Worm (Caenorhabditis elegans) whole organism, L4 larva: ENCODE measurements around the gene B0244.17.

Experiments
- F26F4.8 ChIP-seq: fragments of 200-800 bp; sonication (Bioruptor generic); conservative IDR thresholded peaks from 2 replicates; pipeline ENCODE4 v1.3.6; 2022; ENCODE audit warnings: missing genetic modification characterization, missing compliant biosample characterization
- F37D6.2 ChIP-seq: sonication (generic microtip); optimal IDR thresholded peaks from 2 replicates; lab custom pipeline; 2016; ENCODE audit warnings: mild to moderate bottlenecking, missing genetic modification characterization, missing compliant biosample characterization
- F44E2.7 ChIP-seq: fragments of 200-800 bp; sonication (Bioruptor generic); IDR thresholded peaks from 2 replicates; pipeline ENCODE4 v2.1.2; 2022; ENCODE audit warnings: missing genetic modification characterization, missing compliant biosample characterization
- F49E8.2 ChIP-seq: sonication (generic microtip); optimal IDR thresholded peaks from 2 replicates; lab custom pipeline; 2016; ENCODE audit warnings: missing compliant biosample characterization, mild to moderate bottlenecking, missing genetic modification characterization, borderline replicate concordance
- R02D3.7 ChIP-seq: fragments of 150-350 bp; sonication (generic microtip); optimal IDR thresholded peaks from 3 replicates; lab custom pipeline; 2014; ENCODE audit warnings: missing biosample characterization, missing genetic modification characterization
- T26A8.4 ChIP-seq: fragments of 200-800 bp; sonication (Bioruptor generic); IDR thresholded peaks from 2 replicates; pipeline ENCODE4 v1.3.6; 2022; ENCODE audit warnings: missing genetic modification characterization, missing compliant biosample characterization
- Y75B8A.6 ChIP-seq: fragments of 200-800 bp; sonication (Bioruptor generic); IDR thresholded peaks from 2 replicates; pipeline ENCODE4 v1.3.6; 2022; ENCODE audit warnings: missing genetic modification reagents, missing genetic modification characterization, missing compliant biosample characterization
- aha-1 ChIP-seq: fragments of 150-350 bp; peaks from one replicate; lab custom pipeline; 2014; ENCODE audit warnings: missing biosample characterization, missing genetic modification characterization
- ceh-82 ChIP-seq: sonication (generic microtip); optimal IDR thresholded peaks from 2 replicates; lab custom pipeline; 2017; ENCODE audit warnings: missing biosample characterization, missing genetic modification characterization
- daf-12 ChIP-seq: fragments of 150-350 bp; optimal IDR thresholded peaks from 2 replicates; lab custom pipeline; 2014; ENCODE audit warnings: missing biosample characterization, missing genetic modification reagents, missing genetic modification characterization
- daf-16 ChIP-seq, 3 experiments: sonication (generic microtip); optimal IDR thresholded peaks; 2 replicates each; lab custom pipeline; 2016 to 2017; ENCODE audit warnings: missing genetic modification characterization in 3 of 3, missing genetic modification reagents in 3 of 3, mild to moderate bottlenecking in 2 of 3, missing compliant biosample characterization in 2 of 3, missing biosample characterization in 1 of 3, moderate library complexity in 1 of 3
- daf-19 ChIP-seq: fragments of 200-800 bp; sonication (Bioruptor generic); conservative IDR thresholded peaks from 2 replicates; pipeline ENCODE4 v1.3.6; 2022; ENCODE audit warnings: missing genetic modification characterization, missing compliant biosample characterization
- egl-43 ChIP-seq: fragments of 200-800 bp; sonication (Bioruptor generic); IDR thresholded peaks from 2 replicates; pipeline ENCODE4 v1.3.6; 2022; ENCODE audit warnings: missing genetic modification reagents, missing genetic modification characterization, missing compliant biosample characterization
- fkh-10 ChIP-seq: fragments of 150-350 bp; optimal IDR thresholded peaks from 2 replicates; lab custom pipeline; 2014; ENCODE audit warnings: missing biosample characterization, missing genetic modification reagents, missing genetic modification characterization
- fos-1 ChIP-seq: fragments of 150-350 bp; optimal IDR thresholded peaks from 2 replicates; lab custom pipeline; 2014; ENCODE audit warnings: missing biosample characterization, missing genetic modification characterization
- hlh-30 ChIP-seq: sonication (generic microtip); optimal IDR thresholded peaks from 2 replicates; lab custom pipeline; 2017; ENCODE audit warnings: antibody characterized with exemption, mild to moderate bottlenecking, missing genetic modification characterization, missing compliant biosample characterization; ENCODE audit not compliant: insufficient read depth
- lim-7 ChIP-seq: fragments of 200-800 bp; sonication (Bioruptor generic); IDR thresholded peaks from 2 replicates; pipeline ENCODE4 v1.3.6; 2022; ENCODE audit warnings: missing genetic modification characterization, missing compliant biosample characterization
- lin-29 ChIP-seq: fragments of 200-800 bp; sonication (Bioruptor generic); IDR thresholded peaks from 2 replicates; pipeline ENCODE4 v1.3.6; 2022; ENCODE audit warnings: missing genetic modification reagents, missing genetic modification characterization, missing compliant biosample characterization
- lin-39 ChIP-seq: fragments of 150-350 bp; optimal IDR thresholded peaks from 2 replicates; lab custom pipeline; 2014; ENCODE audit warnings: missing biosample characterization, missing genetic modification reagents, missing genetic modification characterization
- lir-3 ChIP-seq: sonication (generic microtip); optimal IDR thresholded peaks from 2 replicates; lab custom pipeline; 2016; ENCODE audit warnings: mild to moderate bottlenecking, missing genetic modification characterization, missing compliant biosample characterization
- lsy-2 ChIP-seq, 2 experiments: fragments of 150-350 bp in 1 of 2; sonication (generic microtip) in 1 of 2; optimal IDR thresholded peaks; 2 replicates each; lab custom pipeline; 2014 to 2017; ENCODE audit warnings: missing biosample characterization in 2 of 2, missing genetic modification characterization in 2 of 2
- madf-9 ChIP-seq: fragments of 200-800 bp; sonication (Bioruptor generic); conservative IDR thresholded peaks from 2 replicates; pipeline ENCODE4 v1.3.6; 2022; ENCODE audit warnings: missing genetic modification reagents, missing genetic modification characterization, missing compliant biosample characterization
- mdl-1 ChIP-seq, 2 experiments: fragments of 150-350 bp in 1 of 2; sonication (generic microtip) in 1 of 2; optimal IDR thresholded peaks; 2 replicates each; lab custom pipeline; 2014 to 2017; ENCODE audit warnings: missing biosample characterization in 2 of 2, missing genetic modification characterization in 2 of 2
- mes-2 ChIP-seq: sonication (generic microtip); optimal IDR thresholded peaks from 2 replicates; lab custom pipeline; 2016; ENCODE audit warnings: missing genotype, mild to moderate bottlenecking, missing genetic modification characterization, missing compliant biosample characterization; ENCODE audit not compliant: poor library complexity, severe bottlenecking
- mxl-3 ChIP-seq: fragments of 200-800 bp; sonication (Bioruptor generic); optimal IDR thresholded peaks from 2 replicates; lab custom pipeline; 2018; ENCODE audit warnings: mild to moderate bottlenecking, missing genetic modification characterization, missing compliant biosample characterization
- nhr-10 ChIP-seq: fragments of 150-350 bp; optimal IDR thresholded peaks from 2 replicates; lab custom pipeline; 2014; ENCODE audit warnings: missing biosample characterization, missing genetic modification characterization
- nhr-11 ChIP-seq: fragments of 150-350 bp; optimal IDR thresholded peaks from 2 replicates; lab custom pipeline; 2014; ENCODE audit warnings: missing biosample characterization, missing genetic modification characterization
- nhr-111 ChIP-seq: fragments of 200-800 bp; sonication (Bioruptor generic); optimal IDR thresholded peaks from 2 replicates; lab custom pipeline; 2018; ENCODE audit warnings: mild to moderate bottlenecking, missing genetic modification characterization, missing compliant biosample characterization
- nhr-237 ChIP-seq: sonication (generic microtip); optimal IDR thresholded peaks from 2 replicates; lab custom pipeline; 2017; ENCODE audit warnings: missing biosample characterization, missing genetic modification characterization
- nhr-25 ChIP-seq: sonication (generic microtip); optimal IDR thresholded peaks from 2 replicates; lab custom pipeline; 2017; ENCODE audit warnings: missing genetic modification characterization, mild to moderate bottlenecking, missing compliant biosample characterization, antibody characterized with exemption, moderate library complexity, borderline replicate concordance; ENCODE audit not compliant: insufficient read depth
- nhr-41 ChIP-seq: fragments of 200-800 bp; sonication (Bioruptor generic); IDR thresholded peaks from 2 replicates; pipeline ENCODE4 v1.3.6; 2022; ENCODE audit warnings: missing genetic modification reagents, missing genetic modification characterization, missing compliant biosample characterization
- nhr-42 ChIP-seq: fragments of 200-800 bp; sonication (Bioruptor generic); IDR thresholded peaks from 2 replicates; pipeline ENCODE4 v1.3.6; 2022; ENCODE audit warnings: missing genetic modification characterization, missing compliant biosample characterization
- nhr-48 ChIP-seq: sonication (generic microtip); optimal IDR thresholded peaks from 2 replicates; lab custom pipeline; 2016; ENCODE audit warnings: mild to moderate bottlenecking, missing genetic modification characterization, missing compliant biosample characterization
- php-3 ChIP-seq: fragments of 200-800 bp; sonication (Bioruptor generic); IDR thresholded peaks from 2 replicates; pipeline ENCODE4 v1.3.6; 2022; ENCODE audit warnings: missing genetic modification reagents, missing genetic modification characterization, missing compliant biosample characterization
- pqm-1 ChIP-seq: sonication (generic microtip); optimal IDR thresholded peaks from 2 replicates; lab custom pipeline; 2017; ENCODE audit warnings: missing biosample characterization, missing genetic modification characterization
- rbr-2 ChIP-seq: sonication (generic microtip); optimal IDR thresholded peaks from 2 replicates; lab custom pipeline; 2016; ENCODE audit warnings: missing genotype, missing genetic modification characterization, missing compliant biosample characterization
- sdz-12 ChIP-seq: fragments of 200-800 bp; sonication (Bioruptor generic); optimal IDR thresholded peaks from 2 replicates; lab custom pipeline; 2018; ENCODE audit warnings: mild to moderate bottlenecking, missing genetic modification characterization, missing compliant biosample characterization
- snpc-4 ChIP-seq: fragments of 150-350 bp; optimal IDR thresholded peaks from 2 replicates; lab custom pipeline; 2014; ENCODE audit warnings: missing biosample characterization, missing genetic modification characterization
- unc-130 ChIP-seq: sonication (generic microtip); optimal IDR thresholded peaks from 2 replicates; lab custom pipeline; 2016; ENCODE audit warnings: missing genetic modification reagents, missing genetic modification characterization, missing compliant biosample characterization
- unc-39 ChIP-seq: sonication (generic microtip); optimal IDR thresholded peaks from 2 replicates; lab custom pipeline; 2017; ENCODE audit warnings: missing biosample characterization, missing genetic modification characterization
- zag-1 ChIP-seq: fragments of 150-350 bp; optimal IDR thresholded peaks from 2 replicates; lab custom pipeline; 2014; ENCODE audit warnings: missing biosample characterization, missing genetic modification characterization
- zfp-3 ChIP-seq: fragments of 200-800 bp; sonication (Bioruptor generic); conservative IDR thresholded peaks from 2 replicates; pipeline ENCODE4 v1.3.6; 2022; ENCODE audit warnings: missing genetic modification reagents, missing genetic modification characterization, missing compliant biosample characterization
- zip-2 ChIP-seq: fragments of 150-350 bp; optimal IDR thresholded peaks from 2 replicates; lab custom pipeline; 2014; ENCODE audit warnings: missing biosample characterization, missing genetic modification characterization
- ztf-7 ChIP-seq: fragments of 150-350 bp; optimal IDR thresholded peaks from 2 replicates; lab custom pipeline; 2014; ENCODE audit warnings: missing biosample characterization, missing genetic modification characterization

The B0244.17 gene

ce11 chrIII:5743084-5743483 is 10.1 kb downstream of the B0244.17 start, which contains the start of gene B0244.15:
Gene B0244.15, plus strand, starts transcription at chrIII:5743384.
- no peak for TF ChIP-seq nhr-237 (tag; lab: Kevin White, UChicago)
- TF ChIP-seq mes-2 (tag; lab: Kevin White, UChicago): no peak
- TF ChIP-seq Y75B8A.6 (GFP tag; lab: Robert Waterston, UW): no peak
- no peak for TF ChIP-seq ceh-82 (tag; lab: Kevin White, UChicago)
- TF ChIP-seq nhr-41: no peak
- TF ChIP-seq lin-29 (GFP tag; lab: Robert Waterston, UW): no peak
- TF ChIP-seq nhr-42 (GFP tag; lab: Robert Waterston, UW): no peak
- no peak for TF ChIP-seq mxl-3 (GFP tag; lab: Kevin White, UChicago)
- TF ChIP-seq madf-9: no peak
- no peak for TF ChIP-seq zfp-3 (GFP tag; lab: Robert Waterston, UW)
- no peak for TF ChIP-seq egl-43 (GFP tag; lab: Robert Waterston, UW)
- no peak for TF ChIP-seq nhr-48 (tag; lab: Kevin White, UChicago)
- TF ChIP-seq lin-39 (tag; lab: Kevin White, UChicago): no peak
- no peak for TF ChIP-seq ztf-7 (tag; lab: Kevin White, UChicago)
- no peak for TF ChIP-seq sdz-12 (GFP tag; lab: Kevin White, UChicago)
- TF ChIP-seq lsy-2 (tag; optimal IDR thresholded peaks at IDR 0.05; lab: Kevin White, UChicago): no peak

ce11 chrIII:5744579-5744978 is 11.6 kb downstream of the B0244.17 start, which contains the start of gene B0244.5:
Gene B0244.5, plus strand, starts transcription at chrIII:5744879.
- no peak for TF ChIP-seq zag-1 (tag; lab: Kevin White, UChicago)
- no peak for TF ChIP-seq F44E2.7 (GFP tag; lab: Robert Waterston, UW)
- TF ChIP-seq nhr-111 (GFP tag; lab: Kevin White, UChicago): no peak
- TF ChIP-seq F26F4.8: no peak
- no peak for TF ChIP-seq hlh-30
- no peak for TF ChIP-seq daf-12 (tag; lab: Kevin White, UChicago)
- TF ChIP-seq nhr-11 (tag; lab: Kevin White, UChicago): no peak
- TF ChIP-seq lsy-2 (tag; optimal IDR thresholded peaks at IDR 0.05; lab: Kevin White, UChicago): no peak
- no peak for TF ChIP-seq madf-9

- TF ChIP-seq daf-16 (GFP tag; optimal IDR thresholded peaks at IDR 0.05; lab: Kevin White, UChicago) (no peak), daf-16 (tag; optimal IDR thresholded peaks at IDR 0.05; lab: Kevin White, UChicago) (no peak), fkh-10 (GFP tag; lab: Kevin White, UChicago) (no peak), sdz-12 (GFP tag; lab: Kevin White, UChicago) (no peak), zfp-3 (GFP tag; lab: Robert Waterston, UW) (no peak), lim-7 (GFP tag; lab: Robert Waterston, UW) (no peak)
Measured at ce11 chrIII:5747185-5747584, 14.2 kb downstream of the B0244.17 start, which contains the start of gene B0244.4. Gene B0244.4, plus strand, starts transcription at chrIII:5747485.

- no peak for TF ChIP-seq rbr-2 (tag; lab: Kevin White, UChicago)
- TF ChIP-seq aha-1: peak; percentile 63
Measured at ce11 chrIII:5748360-5748759, 15.3 kb downstream of the B0244.17 start.

- TF ChIP-seq pqm-1 (tag; lab: Kevin White, UChicago) (no peak), daf-19 (GFP tag; lab: Robert Waterston, UW) (no peak), unc-39 (tag; lab: Kevin White, UChicago) (no peak), nhr-42 (GFP tag; lab: Robert Waterston, UW) (no peak), nhr-25 (no peak), daf-16 (GFP tag; optimal IDR thresholded peaks at IDR 0.05; lab: Kevin White, UChicago) (no peak), daf-16 (tag; optimal IDR thresholded peaks at IDR 0.05; lab: Kevin White, UChicago) (no peak), mdl-1 (tag; optimal IDR thresholded peaks at IDR 0.05; lab: Kevin White, UChicago) (no peak), php-3 (GFP tag; lab: Robert Waterston, UW) (no peak), snpc-4 (tag; lab: Kevin White, UChicago) (no peak), lir-3 (no peak), unc-130 (GFP tag; lab: Kevin White, UChicago) (no peak), nhr-10 (tag; lab: Kevin White, UChicago) (no peak), F49E8.2 (tag; lab: Kevin White, UChicago) (no peak), zip-2 (tag; lab: Kevin White, UChicago) (no peak), R02D3.7 (no peak), F37D6.2 (tag; lab: Kevin White, UChicago) (no peak), T26A8.4 (GFP tag; lab: Robert Waterston, UW) (no peak), nhr-48 (tag; lab: Kevin White, UChicago) (no peak), lsy-2 (tag; optimal IDR thresholded peaks at IDR 0.05; lab: Kevin White, UChicago) (no peak), fos-1 (tag; lab: Kevin White, UChicago) (no peak)
- TF ChIP-seq, all 104 proteins: peak for 0
Measured at ce11 chrIII:5750503-5750902, 17.5 kb downstream of the B0244.17 start.
